Fruit fly (Drosophila melanogaster) ovary, adult (tissue): ENCODE data around the gene CG5645.

ENCODE experiments used
- CG17801 ChIP-seq: fragments of 200-800 bp; optimal IDR thresholded peaks from 2 replicates; lab custom pipeline; 2019; ENCODE audit warnings: missing biosample characterization, mild to moderate bottlenecking, missing genetic modification characterization, moderate library complexity; ENCODE audit not compliant: partially characterized antibody

The CG5645 gene

dm6 chr3L:12112967-12113366 lies 23.5 kb downstream of the CG5645 start:
- TF ChIP-seq CG17801, result no peak

- TF ChIP-seq CG17801, result peak; percentile 77
Measured at dm6 chr3L:12111081-12111958, 25.2 kb downstream of the CG5645 start.

DNA sequence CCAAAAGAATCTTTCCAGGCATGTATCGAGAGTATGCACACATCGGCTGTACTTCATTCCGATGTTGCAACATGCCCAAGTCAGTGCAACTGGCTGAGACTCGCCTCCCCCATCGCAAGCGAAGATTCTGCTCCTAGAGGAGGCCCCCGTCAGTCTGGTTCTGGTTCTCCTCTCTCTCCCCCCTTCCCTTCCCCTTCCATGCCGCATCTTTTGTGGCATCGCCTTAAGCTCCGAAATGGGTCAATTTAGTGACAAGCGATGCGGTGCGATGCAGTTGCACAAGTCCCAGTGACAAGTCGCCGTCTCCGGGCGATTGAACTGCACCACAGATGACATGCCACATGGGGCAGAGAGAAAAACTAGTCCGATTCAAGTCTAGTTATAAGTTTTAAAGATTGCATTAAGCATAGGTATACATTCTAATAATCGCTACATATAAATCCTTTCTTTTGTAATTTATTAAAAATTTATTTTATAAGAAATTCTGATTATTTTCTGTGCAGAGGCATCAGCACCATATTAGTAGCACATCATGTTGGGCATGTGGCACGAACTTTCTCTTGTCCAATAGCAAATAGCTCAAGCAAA lies 27.4 kb downstream of the CG5645 start:
- TF ChIP-seq CG17801, result no peak

DNA sequence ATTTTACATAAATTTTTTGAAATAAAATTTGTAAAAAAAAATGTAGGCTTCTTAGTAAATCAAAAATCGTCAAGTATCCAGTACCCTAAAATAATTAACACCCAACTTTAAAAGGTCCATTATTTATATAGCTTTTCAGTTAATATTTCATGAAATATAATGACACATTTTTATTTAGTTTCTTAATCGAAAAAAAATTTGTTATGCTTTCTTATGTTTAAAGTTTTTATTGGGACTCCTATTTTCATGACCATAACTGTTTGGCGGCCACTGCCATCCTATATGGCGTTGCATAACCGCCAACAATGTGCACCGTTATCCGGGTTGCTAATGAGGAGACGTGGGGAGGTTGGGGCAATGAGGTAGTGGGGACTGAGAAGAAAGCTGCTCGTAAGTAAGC lies 28.0 kb downstream of the CG5645 start:
- no peak for TF ChIP-seq CG17801

- no peak for TF ChIP-seq CG17801
Measured at dm6 chr3L:12107378-12107777, 29.1 kb downstream of the CG5645 start.

dm6 chr3L:12101924-12102383 lies 34.6 kb downstream of the CG5645 start:
- no peak for TF ChIP-seq CG17801

dm6 chr3L:12099329-12100031 lies 37.0 kb downstream of the CG5645 start:
- TF ChIP-seq CG17801, result no peak

DNA sequence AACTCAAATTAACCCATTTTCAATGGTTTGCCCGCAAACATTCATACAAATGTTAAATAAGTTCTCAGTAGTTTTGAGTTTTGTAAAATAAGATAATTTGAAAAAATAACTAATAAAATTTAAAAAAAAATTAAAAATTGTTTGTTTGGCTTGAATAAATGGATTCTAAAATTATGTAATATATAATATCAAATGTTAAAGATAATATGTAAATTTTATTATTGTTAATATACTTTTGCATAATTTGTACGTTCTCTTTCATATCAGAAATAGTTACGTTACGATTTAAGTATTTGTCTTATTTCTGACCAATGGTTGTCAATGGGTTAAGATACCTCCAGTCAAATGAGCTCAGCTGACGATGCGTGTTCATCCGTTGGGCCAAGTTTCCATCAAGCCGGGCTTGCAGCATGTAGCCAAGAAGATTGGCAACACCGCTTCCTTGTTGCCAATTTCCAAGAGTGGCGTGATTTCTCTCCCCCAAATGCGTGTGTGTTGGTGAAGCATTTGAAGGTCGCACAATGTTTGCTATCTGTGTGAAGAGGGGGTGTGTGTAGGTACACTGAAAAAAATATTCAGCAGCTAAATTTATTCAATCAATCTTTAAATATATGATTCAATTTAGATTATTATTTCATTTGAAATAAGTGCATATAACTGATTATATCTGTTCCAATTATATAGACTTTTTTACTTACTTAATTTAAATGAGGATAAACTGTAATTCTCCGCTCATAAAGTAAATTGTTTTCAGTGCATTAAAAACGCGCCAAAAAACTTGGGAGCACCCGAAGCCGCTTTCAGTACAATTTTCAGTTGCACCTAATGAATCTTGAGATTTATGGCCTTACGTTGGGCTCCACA lies 39.5 kb downstream of the CG5645 start:
- no peak for TF ChIP-seq CG17801

DNA sequence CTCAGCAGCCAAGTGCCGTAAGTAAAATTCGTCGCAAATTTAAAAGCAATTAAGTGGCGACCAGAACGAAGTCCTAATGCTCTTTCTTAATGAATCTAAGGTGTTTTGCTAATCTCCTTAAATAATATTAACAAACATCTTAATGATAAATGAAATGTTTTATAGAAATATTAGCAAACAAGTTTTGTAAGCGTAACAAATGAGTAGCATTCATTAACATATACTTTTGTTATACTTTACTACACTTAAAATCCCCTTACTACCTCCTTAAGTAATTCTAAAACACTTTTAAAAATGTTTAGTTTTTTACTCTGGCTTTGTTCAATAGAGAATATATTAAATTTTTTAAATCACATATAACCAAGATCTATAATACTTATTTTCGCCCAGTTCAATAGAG lies 40.5 kb downstream of the CG5645 start:
- TF ChIP-seq CG17801, result no peak

dm6 chr3L:12092860-12093359 lies 43.6 kb downstream of the CG5645 start:
- no peak for TF ChIP-seq CG17801

dm6 chr3L:12090898-12091685 lies 45.4 kb downstream of the CG5645 start:
- peak; percentile 76 for TF ChIP-seq CG17801

DNA sequence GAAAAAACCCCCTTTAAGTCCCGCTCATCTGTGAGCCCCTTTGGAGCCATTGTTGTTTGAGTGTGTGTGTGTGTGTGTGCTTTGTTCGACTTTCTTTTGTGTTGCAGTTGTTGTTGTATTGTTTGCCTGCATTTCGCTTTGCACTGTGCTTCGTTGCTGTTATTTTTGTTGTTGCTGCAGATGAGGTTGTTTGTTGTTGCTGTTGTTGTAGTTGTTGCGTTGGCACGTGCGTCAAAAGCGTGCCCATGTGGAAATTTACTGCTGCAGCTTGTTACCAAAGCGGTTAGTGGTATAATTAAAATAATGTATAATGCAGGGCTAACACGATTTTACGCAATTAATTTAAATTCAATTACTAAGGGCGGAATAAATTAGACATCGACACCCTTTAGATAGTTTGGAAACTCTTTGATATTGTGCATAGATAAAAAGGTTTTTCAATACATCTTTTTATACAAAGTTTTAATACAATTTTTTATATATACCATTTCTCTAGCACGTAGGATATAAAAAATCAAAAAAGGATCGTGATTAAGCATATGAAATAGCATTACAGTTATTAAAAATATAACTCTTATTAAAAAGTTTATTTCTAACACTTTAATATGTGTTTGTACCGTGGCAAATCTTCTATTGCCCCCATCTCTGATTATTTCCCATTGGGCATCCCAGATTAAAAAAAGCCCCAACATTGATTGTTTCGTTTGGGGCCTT lies 46.2 kb downstream of the CG5645 start:
- TF ChIP-seq CG17801, result no peak

dm6 chr3L:12088326-12088725 lies 48.2 kb downstream of the CG5645 start, which contains the start of gene CG17154:
TSS of gene CG17154 (plus strand) at chr3L:12088626.
- TF ChIP-seq CG17801, result no peak

- no peak for TF ChIP-seq CG17801
Measured at dm6 chr3L:12085691-12086078, 50.8 kb downstream of the CG5645 start.
